Worm (Caenorhabditis elegans) whole organism, L1 larva: ENCODE data around the gene Y53C12A.3.

Source experiments
- C04F5.9 ChIP-seq: sonication (generic microtip); optimal IDR thresholded peaks from 2 replicates; lab custom pipeline; 2016; ENCODE audit warnings: missing genetic modification characterization, missing compliant biosample characterization
- C16A3.4 ChIP-seq: fragments of 150-350 bp; optimal IDR thresholded peaks from 2 replicates; lab custom pipeline; 2014; ENCODE audit warnings: missing biosample characterization, missing genetic modification characterization
- C34B4.2 ChIP-seq: sonication (generic microtip); optimal IDR thresholded peaks from 2 replicates; lab custom pipeline; 2017; ENCODE audit warnings: mild to moderate bottlenecking, missing genetic modification characterization, missing compliant biosample characterization
- F16B12.6 ChIP-seq: fragments of 150-350 bp; optimal IDR thresholded peaks from 2 replicates; lab custom pipeline; 2014; ENCODE audit warnings: missing biosample characterization, missing genetic modification characterization
- Y116A8C.19 ChIP-seq: sonication (generic microtip); optimal IDR thresholded peaks from 2 replicates; lab custom pipeline; 2016; ENCODE audit warnings: missing compliant biosample characterization, missing genetic modification characterization, borderline replicate concordance
- aha-1 ChIP-seq: fragments of 150-350 bp; optimal IDR thresholded peaks from 2 replicates; lab custom pipeline; 2014; ENCODE audit warnings: missing biosample characterization, missing genetic modification characterization
- alr-1 ChIP-seq: fragments of 200-800 bp; sonication (Bioruptor generic); optimal IDR thresholded peaks from 2 replicates; lab custom pipeline; 2018; ENCODE audit warnings: borderline replicate concordance, mild to moderate bottlenecking, missing genetic modification characterization, missing compliant biosample characterization
- aly-2 ChIP-seq: fragments of 150-350 bp; optimal IDR thresholded peaks from 2 replicates; lab custom pipeline; 2014; ENCODE audit warnings: missing biosample characterization, missing genetic modification characterization
- ceh-63 ChIP-seq: fragments of 200-800 bp; sonication (Bioruptor generic); optimal IDR thresholded peaks from 2 replicates; lab custom pipeline; 2018; ENCODE audit warnings: mild to moderate bottlenecking, missing genetic modification characterization, missing compliant biosample characterization
- ceh-82 ChIP-seq, 3 experiments: fragments of 150-350 bp in 1 of 3; sonication (generic microtip) in 2 of 3; optimal IDR thresholded peaks; 2 replicates each; lab custom pipeline; 2014 to 2017; ENCODE audit warnings: missing biosample characterization in 3 of 3, missing genetic modification characterization in 3 of 3
- ces-1 ChIP-seq: fragments of 150-350 bp; optimal IDR thresholded peaks from 2 replicates; lab custom pipeline; 2014; ENCODE audit warnings: missing biosample characterization, missing genetic modification reagents, missing genetic modification characterization
- dsc-1 ChIP-seq: sonication (generic microtip); optimal IDR thresholded peaks from 2 replicates; lab custom pipeline; 2016; ENCODE audit warnings: mild to moderate bottlenecking, missing genetic modification characterization, missing compliant biosample characterization
- egl-13 ChIP-seq: sonication (generic microtip); optimal IDR thresholded peaks from 2 replicates; lab custom pipeline; 2016; ENCODE audit warnings: missing genotype, missing genetic modification reagents, missing genetic modification characterization, missing compliant biosample characterization
- elt-2 ChIP-seq: sonication (generic microtip); optimal IDR thresholded peaks from 2 replicates; lab custom pipeline; 2016; ENCODE audit warnings: missing genetic modification characterization, mild to moderate bottlenecking, inconsistent platforms, missing compliant biosample characterization, missing genetic modification reagents
- ets-5 ChIP-seq: fragments of 200-800 bp; sonication (Bioruptor generic); IDR thresholded peaks from 2 replicates; pipeline ENCODE4 v1.3.6; 2022; ENCODE audit warnings: missing genetic modification characterization, missing compliant biosample characterization
- fkh-10 ChIP-seq: sonication (generic microtip); optimal IDR thresholded peaks from 2 replicates; lab custom pipeline; 2017; ENCODE audit warnings: missing biosample characterization, missing genetic modification reagents, missing genetic modification characterization
- fkh-4 ChIP-seq: sonication (generic microtip); optimal IDR thresholded peaks from 2 replicates; lab custom pipeline; 2016; ENCODE audit warnings: missing compliant biosample characterization, missing genetic modification characterization, borderline replicate concordance
- fkh-8 ChIP-seq: sonication (generic microtip); optimal IDR thresholded peaks from 2 replicates; lab custom pipeline; 2016; ENCODE audit warnings: mild to moderate bottlenecking, missing genetic modification characterization, missing compliant biosample characterization
- grh-1 ChIP-seq: fragments of 200-800 bp; sonication (Bioruptor generic); IDR thresholded peaks from 2 replicates; pipeline ENCODE4 v1.3.6; 2022; ENCODE audit warnings: missing genetic modification reagents, missing genetic modification characterization, missing compliant biosample characterization
- hlh-4 ChIP-seq: sonication (generic microtip); optimal IDR thresholded peaks from 2 replicates; lab custom pipeline; 2016; ENCODE audit warnings: mild to moderate bottlenecking, missing genetic modification characterization, missing compliant biosample characterization
- hpl-2 ChIP-seq: fragments of 150-350 bp; optimal IDR thresholded peaks from 2 replicates; lab custom pipeline; 2014; ENCODE audit warnings: missing biosample characterization, missing genetic modification reagents, missing genetic modification characterization
- lin-13 ChIP-seq: fragments of 150-350 bp; optimal IDR thresholded peaks from 2 replicates; lab custom pipeline; 2014; ENCODE audit warnings: missing biosample characterization, missing genetic modification reagents, missing genetic modification characterization
- lin-15B ChIP-seq: fragments of 150-350 bp; sonication (generic microtip); optimal IDR thresholded peaks from 3 replicates; lab custom pipeline; 2014; ENCODE audit warnings: missing biosample characterization, missing genetic modification characterization
- lin-39 ChIP-seq: fragments of 150-350 bp; optimal IDR thresholded peaks from 2 replicates; lab custom pipeline; 2014; ENCODE audit warnings: missing biosample characterization, missing genetic modification reagents, missing genetic modification characterization
- lsy-2 ChIP-seq, 2 experiments: fragments of 150-350 bp; optimal IDR thresholded peaks; 2 replicates each; lab custom pipeline; 2014; ENCODE audit warnings: missing biosample characterization in 2 of 2, missing genetic modification characterization in 2 of 2
- mef-2 ChIP-seq: fragments of 150-350 bp; optimal IDR thresholded peaks from 2 replicates; lab custom pipeline; 2014; ENCODE audit warnings: missing biosample characterization, missing genetic modification characterization
- nhr-11 ChIP-seq: fragments of 150-350 bp; optimal IDR thresholded peaks from 2 replicates; lab custom pipeline; 2014; ENCODE audit warnings: missing biosample characterization, missing genetic modification characterization
- nhr-20 ChIP-seq: sonication (generic microtip); optimal IDR thresholded peaks from 2 replicates; lab custom pipeline; 2016; ENCODE audit warnings: mild to moderate bottlenecking, missing genetic modification characterization, missing compliant biosample characterization
- nhr-237 ChIP-seq: fragments of 150-350 bp; optimal IDR thresholded peaks from 2 replicates; lab custom pipeline; 2014; ENCODE audit warnings: missing biosample characterization, missing genetic modification characterization
- nhr-28 ChIP-seq: fragments of 150-350 bp; optimal IDR thresholded peaks from 2 replicates; lab custom pipeline; 2014; ENCODE audit warnings: missing biosample characterization, missing genetic modification characterization
- nhr-47 ChIP-seq: sonication (generic microtip); optimal IDR thresholded peaks from 2 replicates; lab custom pipeline; 2016; ENCODE audit warnings: mild to moderate bottlenecking, missing genetic modification characterization, moderate library complexity, missing compliant biosample characterization
- nhr-77 ChIP-seq: fragments of 150-350 bp; optimal IDR thresholded peaks from 2 replicates; lab custom pipeline; 2014; ENCODE audit warnings: missing biosample characterization, missing genetic modification characterization
- nhr-84 ChIP-seq: sonication (generic microtip); optimal IDR thresholded peaks from 2 replicates; lab custom pipeline; 2017; ENCODE audit warnings: missing biosample characterization, missing genetic modification characterization
- nhr-85 ChIP-seq: sonication (generic microtip); peaks from one replicate; lab custom pipeline; 2016; ENCODE audit warnings: missing genetic modification characterization, inconsistent platforms, missing compliant biosample characterization
- pag-3 ChIP-seq: sonication (generic microtip); optimal IDR thresholded peaks from 2 replicates; lab custom pipeline; 2017; ENCODE audit warnings: missing genetic modification characterization, mild to moderate bottlenecking, missing compliant biosample characterization, antibody characterized with exemption, borderline replicate concordance; ENCODE audit not compliant: insufficient read depth
- pqm-1 ChIP-seq: sonication (generic microtip); optimal IDR thresholded peaks from 3 replicates; lab custom pipeline; 2017; ENCODE audit warnings: missing biosample characterization, missing genetic modification characterization
- rnt-1 ChIP-seq: sonication (generic microtip); optimal IDR thresholded peaks from 2 replicates; lab custom pipeline; 2016; ENCODE audit warnings: mild to moderate bottlenecking, missing genetic modification characterization, moderate library complexity, missing compliant biosample characterization
- snpc-4 ChIP-seq: fragments of 150-350 bp; optimal IDR thresholded peaks from 2 replicates; lab custom pipeline; 2014; ENCODE audit warnings: missing biosample characterization, missing genetic modification characterization
- snu-23 ChIP-seq: sonication (generic microtip); optimal IDR thresholded peaks from 2 replicates; lab custom pipeline; 2016; ENCODE audit warnings: missing genetic modification characterization, missing compliant biosample characterization
- sox-4 ChIP-seq: sonication (generic microtip); optimal IDR thresholded peaks from 2 replicates; lab custom pipeline; 2016; ENCODE audit warnings: missing genetic modification characterization, missing compliant biosample characterization
- sptf-1 ChIP-seq: fragments of 150-350 bp; optimal IDR thresholded peaks from 2 replicates; lab custom pipeline; 2014; ENCODE audit warnings: missing biosample characterization, missing genetic modification characterization
- swsn-7 ChIP-seq: sonication (generic microtip); optimal IDR thresholded peaks from 2 replicates; lab custom pipeline; 2016; ENCODE audit warnings: missing genetic modification characterization, missing compliant biosample characterization
- tbx-2 ChIP-seq: sonication (generic microtip); optimal IDR thresholded peaks from 2 replicates; lab custom pipeline; 2016; ENCODE audit warnings: missing genetic modification characterization, missing compliant biosample characterization
- tlp-1 ChIP-seq: fragments of 150-350 bp; optimal IDR thresholded peaks from 2 replicates; lab custom pipeline; 2014; ENCODE audit warnings: missing biosample characterization, missing genetic modification characterization
- unc-130 ChIP-seq: fragments of 150-350 bp; optimal IDR thresholded peaks from 2 replicates; lab custom pipeline; 2017; ENCODE audit warnings: missing biosample characterization, missing genetic modification characterization, inconsistent platforms
- unc-62 ChIP-seq: fragments of 150-350 bp; optimal IDR thresholded peaks from 2 replicates; lab custom pipeline; 2014; ENCODE audit warnings: missing biosample characterization, missing genetic modification reagents, missing genetic modification characterization
- unc-86 ChIP-seq: sonication (generic microtip); optimal IDR thresholded peaks from 2 replicates; lab custom pipeline; 2016; ENCODE audit warnings: missing genetic modification characterization, missing compliant biosample characterization
- vab-15 ChIP-seq: sonication (generic microtip); optimal IDR thresholded peaks from 2 replicates; lab custom pipeline; 2017; ENCODE audit warnings: missing genotype, mild to moderate bottlenecking, missing genetic modification characterization, missing compliant biosample characterization
- xbp-1 ChIP-seq: sonication (generic microtip); optimal IDR thresholded peaks from 2 replicates; lab custom pipeline; 2016; ENCODE audit warnings: missing genetic modification characterization, missing compliant biosample characterization
- zip-4 ChIP-seq: fragments of 200-800 bp; sonication (Bioruptor generic); optimal IDR thresholded peaks from 2 replicates; lab custom pipeline; 2018; ENCODE audit warnings: mild to moderate bottlenecking, missing genetic modification characterization, moderate library complexity, missing compliant biosample characterization
- ztf-11 ChIP-seq, 2 experiments: sonication (generic microtip); optimal IDR thresholded peaks; 2 replicates each; lab custom pipeline; 2016 to 2017; ENCODE audit warnings: missing genetic modification characterization in 2 of 2, missing biosample characterization in 1 of 2, missing compliant biosample characterization in 1 of 2

Y53C12A.3 gene

DNA sequence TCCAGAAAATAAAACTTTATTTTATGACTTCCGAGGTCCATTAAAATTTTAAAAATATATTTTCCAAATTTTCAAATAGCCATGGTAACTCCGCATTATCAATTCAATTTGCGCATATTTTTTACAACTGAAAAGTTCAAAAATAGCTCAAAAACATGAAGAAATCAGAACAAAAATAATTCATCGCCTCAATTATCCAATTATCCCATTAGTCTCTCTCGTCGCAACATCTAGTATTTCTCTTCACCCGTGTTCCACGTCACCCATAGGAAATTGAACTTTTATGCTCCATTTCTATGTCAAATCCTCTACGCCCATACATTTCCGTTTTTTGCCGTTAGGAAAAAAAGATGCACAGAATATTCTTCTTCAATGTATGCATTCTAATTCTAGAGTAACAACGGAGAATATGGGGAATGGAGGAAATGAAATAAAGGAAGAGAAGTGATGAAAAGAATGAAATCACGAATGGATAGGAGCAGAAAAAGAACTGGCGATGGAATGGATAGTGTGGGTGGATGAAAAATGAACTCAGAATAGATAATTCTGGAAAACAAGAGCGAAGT, 15.9 kb downstream of the Y53C12A.3 start (continued):
- TF ChIP-seq unc-86 (tag; lab: Kevin White, UChicago) = peak; percentile 39
- no peak for TF ChIP-seq elt-2
- TF ChIP-seq nhr-84 (tag; lab: Kevin White, UChicago) = no peak
- TF ChIP-seq lsy-2 (tag; optimal IDR thresholded peaks at IDR 0.05; lab: Kevin White, UChicago) = peak in 1 of 2 experiments; percentile 30
- no peak for TF ChIP-seq ceh-63
- TF ChIP-seq grh-1 (GFP tag; lab: Robert Waterston, UW) = no peak
- TF ChIP-seq C04F5.9 (tag; lab: Kevin White, UChicago) = no peak
- peak; percentile 98 for TF ChIP-seq fkh-10 (GFP tag; lab: Kevin White, UChicago)
- no peak for TF ChIP-seq lin-15B (tag; lab: Kevin White, UChicago)
- no peak for TF ChIP-seq nhr-85 (tag; lab: Kevin White, UChicago)
- no peak for TF ChIP-seq snu-23 (GFP tag; lab: Kevin White, UChicago)
- TF ChIP-seq nhr-11 = no peak

DNA sequence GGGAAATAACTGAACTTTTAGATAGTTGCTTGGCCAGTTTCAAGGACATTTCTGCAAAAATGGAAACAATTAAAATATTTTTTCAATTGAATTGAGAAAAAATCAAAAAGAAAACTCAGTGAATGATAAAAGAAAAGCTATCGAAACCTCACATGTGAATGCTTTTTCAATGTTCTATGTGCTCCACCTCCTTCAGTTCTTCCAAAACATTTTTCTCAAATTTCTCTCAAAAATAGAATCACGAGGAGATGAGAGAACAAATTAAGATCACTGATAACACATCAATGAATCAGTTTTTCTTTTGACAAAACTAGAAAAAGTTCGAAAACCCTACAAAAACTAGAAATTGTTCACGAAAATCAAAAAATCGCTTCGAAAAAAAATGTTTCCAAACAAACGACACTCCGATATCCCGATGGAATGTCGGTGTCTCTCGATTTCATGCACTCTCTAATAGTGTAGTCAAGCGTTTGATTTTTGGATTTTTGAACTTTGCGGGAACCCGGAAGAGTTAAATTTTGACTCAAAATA, 19.3 kb downstream of the Y53C12A.3 start, which contains the start of gene ZK1320.9:
ZK1320.9 (minus strand) TSS at position 51 of the 531 bp plus-strand sequence.
- TF ChIP-seq swsn-7 (tag; lab: Kevin White, UChicago) (peak; percentile 24), pqm-1 (tag; lab: Kevin White, UChicago) (no peak), xbp-1 (peak; percentile 24), unc-130 (tag; lab: Kevin White, UChicago) (no peak), lin-39 (tag; lab: Kevin White, UChicago) (no peak), nhr-20 (peak; percentile 83), fkh-4 (tag; lab: Kevin White, UChicago) (no peak), vab-15 (tag; lab: Kevin White, UChicago) (no peak), lin-13 (GFP tag; lab: Kevin White, UChicago) (no peak), nhr-47 (tag; lab: Kevin White, UChicago) (no peak), alr-1 (no peak), F16B12.6 (tag; lab: Kevin White, UChicago) (no peak), aha-1 (tag; lab: Kevin White, UChicago) (no peak), Y116A8C.19 (tag; lab: Kevin White, UChicago) (no peak), fkh-8 (tag; lab: Kevin White, UChicago) (no peak), C16A3.4 (tag; lab: Kevin White, UChicago) (no peak), snu-23 (GFP tag; lab: Kevin White, UChicago) (peak; percentile 44), C34B4.2 (tag; lab: Kevin White, UChicago) (no peak), nhr-11 (peak; percentile 3), aly-2 (tag; lab: Kevin White, UChicago) (no peak), mef-2 (tag; lab: Kevin White, UChicago) (no peak), nhr-28 (tag; lab: Kevin White, UChicago) (no peak), lin-15B (tag; lab: Kevin White, UChicago) (peak; percentile 7), sptf-1 (no peak), tlp-1 (no peak), ets-5 (GFP tag; lab: Robert Waterston, UW) (no peak), pag-3 (no peak), egl-13 (tag; lab: Kevin White, UChicago) (no peak), rnt-1 (tag; lab: Kevin White, UChicago) (peak; percentile 63), hlh-4 (tag; lab: Kevin White, UChicago) (no peak), dsc-1 (no peak), unc-62 (GFP tag; lab: Kevin White, UChicago) (no peak), nhr-77 (tag; lab: Kevin White, UChicago) (peak; percentile 62), ceh-82 (tag; optimal IDR thresholded peaks at IDR 0.05; lab: Kevin White, UChicago) (peak in 1 of 3 experiments; percentile 10), sox-4 (tag; lab: Kevin White, UChicago) (no peak), ces-1 (GFP tag; lab: Kevin White, UChicago) (no peak), nhr-237 (peak; percentile 0), ztf-11 (tag; optimal IDR thresholded peaks at IDR 0.05; lab: Kevin White, UChicago) (no peak), snpc-4 (tag; lab: Kevin White, UChicago) (no peak), tbx-2 (tag; lab: Kevin White, UChicago) (no peak), unc-86 (tag; lab: Kevin White, UChicago) (no peak), zip-4 (no peak), lsy-2 (tag; optimal IDR thresholded peaks at IDR 0.05; lab: Kevin White, UChicago) (peak; percentile 28 to 51), hpl-2 (GFP tag; lab: Kevin White, UChicago) (no peak)
